Fruit fly (Drosophila melanogaster): ENCODE measurements around the gene CG6059.
A peak's percentile ranks its signal among the peaks of the same experiment; 100 is the strongest.

Gene CG6059

dm6 chr3R:27129580-27130385 is 5.3 kb upstream of the CG6059 start:
- peak; percentile 34; the same call in 1 of the 2 replicates for TF ChIP-seq CG14014 (GFP tag; IDR thresholded peaks at IDR 0.05)
- no peak for TF ChIP-seq gt (GFP tag; IDR thresholded peaks at IDR 0.05)
- TF ChIP-seq CG9817 (tag; optimal IDR thresholded peaks at IDR 0.05) = no peak
- no peak for TF ChIP-seq CG6683 (GFP tag; optimal IDR thresholded peaks at IDR 0.05)
- TF ChIP-seq CG30431 (GFP tag; optimal IDR thresholded peaks at IDR 0.05) = no peak
- peak; percentile 3 for TF ChIP-seq pho (GFP tag; optimal IDR thresholded peaks at IDR 0.05)
- TF ChIP-seq Meics (GFP tag; optimal IDR thresholded peaks at IDR 0.05) = peak; percentile 54
- TF ChIP-seq lbe (GFP tag; optimal IDR thresholded peaks at IDR 0.05) = peak; percentile 45
- TF ChIP-seq vfl (GFP tag; optimal IDR thresholded peaks at IDR 0.05) = no peak
- TF ChIP-seq rib (GFP tag; IDR thresholded peaks at IDR 0.05) = peak; percentile 14; the same call in 1 of the 2 replicates
- TF ChIP-seq Ptx1 (GFP tag; IDR thresholded peaks at IDR 0.05) = peak; percentile 32; the same call in 1 of the 2 replicates
- TF ChIP-seq CG9609 (GFP tag; optimal IDR thresholded peaks at IDR 0.05) = no peak
- TF ChIP-seq esg (GFP tag; conservative IDR thresholded peaks at IDR 0.05) = peak; percentile 35; the same call in 1 of the 2 replicates
- TF ChIP-seq Poxn (GFP tag; IDR thresholded peaks at IDR 0.05) = no peak
- no peak for TF ChIP-seq CG4820 (GFP tag; optimal IDR thresholded peaks at IDR 0.05)
- TF ChIP-seq mam (GFP tag; optimal IDR thresholded peaks at IDR 0.05) = peak; percentile 26
- peak; percentile 60 for TF ChIP-seq slbo (GFP tag; IDR thresholded peaks at IDR 0.05)
- TF ChIP-seq Ets65A (GFP tag) = peak; percentile 88
- TF ChIP-seq CG7928 (GFP tag; optimal IDR thresholded peaks at IDR 0.05) = no peak
- TF ChIP-seq CG8388 (GFP tag; optimal IDR thresholded peaks at IDR 0.05) = no peak
- peak; percentile 25 for TF ChIP-seq lab (GFP tag; optimal IDR thresholded peaks at IDR 0.05)
- peak; percentile 8 for TF ChIP-seq bab2 (GFP tag; optimal IDR thresholded peaks at IDR 0.05)
- peak; percentile 31 for TF ChIP-seq CHES-1-like (GFP tag; optimal IDR thresholded peaks at IDR 0.05)
- TF ChIP-seq CG9932 (GFP tag; IDR thresholded peaks at IDR 0.05) = peak; percentile 68
- no peak for TF ChIP-seq cas (GFP tag; IDR thresholded peaks at IDR 0.05)
- peak in 1 of 2 experiments; percentile 38 for TF ChIP-seq dpn (GFP tag; optimal IDR thresholded peaks at IDR 0.05)
- TF ChIP-seq CG13287 (GFP tag; IDR thresholded peaks at IDR 0.05; ENCODE audit: partially characterized antibody) = peak; percentile 17; the same call in 1 of the 2 replicates
- TF ChIP-seq unpg (GFP tag; optimal IDR thresholded peaks at IDR 0.05) = no peak
- peak; percentile 97 for TF ChIP-seq chinmo (GFP tag; IDR thresholded peaks at IDR 0.05; ENCODE audit: partially characterized antibody)
- TF ChIP-seq kay (GFP tag; optimal IDR thresholded peaks at IDR 0.05) = peak; percentile 4
- no peak for TF ChIP-seq TFAM (GFP tag; optimal IDR thresholded peaks at IDR 0.05)
- TF ChIP-seq gcm (GFP tag; optimal IDR thresholded peaks at IDR 0.05) = no peak
- 0 out of 2 replicates have a peak, but pooled peaks have one; percentile 12 for TF ChIP-seq E2f1 (GFP tag; IDR thresholded peaks at IDR 0.05)
- 0 out of 3 replicates have a peak, but pooled peaks have one; percentile 20 for TF ChIP-seq CG34422 (GFP tag; IDR thresholded peaks at IDR 0.05)
- TF ChIP-seq CG10267 (tag; optimal IDR thresholded peaks at IDR 0.05) = no peak
- peak; percentile 36 for TF ChIP-seq ind (GFP tag; optimal IDR thresholded peaks at IDR 0.05)
- 0 out of 3 replicates have a peak, but pooled peaks have one; percentile 9 for TF ChIP-seq Mrtf (GFP tag; IDR thresholded peaks at IDR 0.05)
- TF ChIP-seq CG3163 (GFP tag; optimal IDR thresholded peaks at IDR 0.05) = peak; percentile 10
- peak; percentile 35 for TF ChIP-seq B-H2 (GFP tag; optimal IDR thresholded peaks at IDR 0.05)
- TF ChIP-seq CG9727 (GFP tag; optimal IDR thresholded peaks at IDR 0.05) = peak; percentile 13
- TF ChIP-seq CG5180 (GFP tag; optimal IDR thresholded peaks at IDR 0.05) = no peak
- peak; percentile 66; the same call in 2 of the 3 replicates for TF ChIP-seq dysf (GFP tag; IDR thresholded peaks at IDR 0.05)
- TF ChIP-seq CG7745 (tag; optimal IDR thresholded peaks at IDR 0.05) = no peak
- peak; percentile 36 for TF ChIP-seq lilli (GFP tag; optimal IDR thresholded peaks at IDR 0.05)
- no peak for TF ChIP-seq hkb (optimal IDR thresholded peaks at IDR 0.05)
- TF ChIP-seq hkb (GFP tag; IDR thresholded peaks at IDR 0.05) = peak; percentile 39; the same call in 1 of the 2 replicates
- TF ChIP-seq dmrt99B (tag; optimal IDR thresholded peaks at IDR 0.05) = peak; percentile 18
- no peak for TF ChIP-seq CG9437 (GFP tag; optimal IDR thresholded peaks at IDR 0.05)
- TF ChIP-seq CG13624 (GFP tag; optimal IDR thresholded peaks at IDR 0.05) = peak; percentile 93
